Worm (Caenorhabditis elegans): ENCODE results near the gene Y54G11A.17.

The Y54G11A.17 gene

DNA sequence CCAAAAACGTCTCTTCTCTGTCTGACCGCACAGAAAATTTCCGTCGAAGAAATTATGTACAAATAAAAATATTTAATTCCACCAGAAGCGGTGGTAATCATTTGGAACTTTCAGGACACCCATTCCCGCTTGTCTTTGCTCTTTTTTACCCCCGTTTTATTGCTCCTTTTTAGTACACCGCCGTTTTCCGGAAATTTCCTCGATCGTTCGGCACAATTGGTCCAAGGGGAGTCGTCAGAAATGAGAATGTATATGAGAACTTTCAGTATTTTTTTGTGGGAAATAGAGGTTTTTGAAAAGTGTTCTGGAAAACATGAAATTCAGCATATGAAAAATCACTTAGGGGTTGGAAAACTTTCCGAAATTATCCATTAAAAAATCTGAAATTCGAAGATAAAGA is 31.6 kb upstream of the Y54G11A.17 start:
- TF ChIP-seq ztf-4 (tag; optimal IDR thresholded peaks at IDR 0.05) (no peak), nhr-85 (tag) (peak; percentile 50)

DNA sequence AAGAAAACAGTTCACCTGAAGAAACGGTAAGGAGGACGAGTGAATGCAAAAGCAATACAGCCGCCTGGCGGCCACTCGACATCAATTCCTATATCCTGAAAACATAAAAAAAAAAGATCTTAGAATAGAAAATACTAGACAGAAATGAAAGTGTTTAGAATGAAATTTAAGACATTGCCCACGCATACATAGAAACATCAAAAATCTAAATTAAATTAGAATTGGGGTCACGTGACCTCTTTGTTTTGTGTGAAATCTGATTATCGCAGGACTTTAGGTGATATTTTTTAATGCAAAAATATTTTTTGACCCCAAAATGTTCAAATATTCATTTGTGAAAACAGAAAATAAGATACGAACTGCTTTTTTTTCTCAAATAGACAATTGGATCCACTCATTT is 28.6 kb upstream of the Y54G11A.17 start, which contains the start of gene acr-20:
Gene acr-20 (minus strand): TSS at position 101 of the 400 bp plus-strand sequence.
- TF ChIP-seq isw-1 (GFP tag; IDR thresholded peaks at IDR 0.05) (no peak), ets-5 (GFP tag; IDR thresholded peaks at IDR 0.05) (no peak), Y116A8C.19 (tag; optimal IDR thresholded peaks at IDR 0.05; ENCODE audit: borderline replicate concordance) (no peak), egl-13 (tag; optimal IDR thresholded peaks at IDR 0.05) (no peak), irx-1 (tag; optimal IDR thresholded peaks at IDR 0.05) (no peak), pqm-1 (tag; optimal IDR thresholded peaks at IDR 0.05) (no peak), unc-86 (tag; optimal IDR thresholded peaks at IDR 0.05) (no peak), alr-1 (tag; optimal IDR thresholded peaks at IDR 0.05; ENCODE audit: borderline replicate concordance) (no peak), pax-3 (tag; optimal IDR thresholded peaks at IDR 0.05) (no peak), lsy-2 (tag; optimal IDR thresholded peaks at IDR 0.05) (no peak), nhr-12 (tag; optimal IDR thresholded peaks at IDR 0.05) (no peak)

DNA sequence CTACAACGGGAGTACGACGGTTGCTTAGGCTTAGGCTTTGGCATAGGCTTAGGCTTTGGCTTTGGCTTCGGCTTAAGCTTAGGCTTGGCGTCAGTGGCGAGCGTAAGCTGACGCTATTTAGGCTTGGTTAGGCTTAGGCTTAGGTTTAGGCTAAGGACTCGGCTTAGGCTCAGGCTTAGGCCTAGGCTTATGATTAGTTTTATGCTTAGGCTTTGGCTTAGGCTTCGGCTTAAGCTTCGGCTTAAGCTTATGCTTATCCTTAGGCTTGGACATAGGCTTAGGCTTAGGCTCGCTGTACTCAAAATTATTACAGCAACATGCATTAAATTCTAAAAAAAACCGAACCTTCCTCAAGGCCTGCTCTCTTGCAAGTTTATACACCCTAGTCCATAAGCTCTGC is 25.4 kb upstream of the Y54G11A.17 start:
- TF ChIP-seq F16B12.6 (tag; optimal IDR thresholded peaks at IDR 0.05), result no peak
- TF ChIP-seq sup-37 (GFP tag; optimal IDR thresholded peaks at IDR 0.05), result no peak
- no peak for TF ChIP-seq unc-98 (GFP tag; IDR thresholded peaks at IDR 0.05)
- no peak for TF ChIP-seq unc-86 (tag; optimal IDR thresholded peaks at IDR 0.05)

ce11 chrII:14365182-14365751 is 16.1 kb upstream of the Y54G11A.17 start, which contains the start of gene imb-2:
imb-2 (plus strand) TSS chrII:14365701.
- TF ChIP-seq grh-1 (GFP tag; IDR thresholded peaks at IDR 0.05) (no peak), zip-4 (GFP tag; optimal IDR thresholded peaks at IDR 0.05) (no peak), mdl-1 (tag; optimal IDR thresholded peaks at IDR 0.05) (no peak), ceh-63 (GFP tag; optimal IDR thresholded peaks at IDR 0.05) (no peak), aly-2 (tag; optimal IDR thresholded peaks at IDR 0.05) (no peak), pqm-1 (tag; optimal IDR thresholded peaks at IDR 0.05) (no peak), tlp-1 (tag; optimal IDR thresholded peaks at IDR 0.05) (no peak), hlh-4 (tag; optimal IDR thresholded peaks at IDR 0.05) (no peak), skn-1 (tag; optimal IDR thresholded peaks at IDR 0.05) (no peak), nhr-77 (tag; optimal IDR thresholded peaks at IDR 0.05) (peak; percentile 72), fkh-4 (tag; optimal IDR thresholded peaks at IDR 0.05; ENCODE audit: borderline replicate concordance) (no peak), lin-14 (GFP tag; optimal IDR thresholded peaks at IDR 0.05) (peak; percentile 75), dpl-1 (GFP tag; optimal IDR thresholded peaks at IDR 0.05) (peak; percentile 60 to 83 (median 72)), jun-1 (tag; optimal IDR thresholded peaks at IDR 0.05) (no peak), ces-1 (GFP tag; optimal IDR thresholded peaks at IDR 0.05) (no peak), lir-3 (tag; optimal IDR thresholded peaks at IDR 0.05; ENCODE audit: poor library complexity) (no peak), lin-13 (GFP tag; optimal IDR thresholded peaks at IDR 0.05) (peak; percentile 49), sptf-1 (tag; optimal IDR thresholded peaks at IDR 0.05) (no peak), egl-27 (tag; optimal IDR thresholded peaks at IDR 0.05) (no peak), sup-37 (GFP tag; optimal IDR thresholded peaks at IDR 0.05) (no peak), zag-1 (tag; optimal IDR thresholded peaks at IDR 0.05) (no peak), snpc-4 (tag; optimal IDR thresholded peaks at IDR 0.05) (peak; percentile 34), C04F5.9 (tag; optimal IDR thresholded peaks at IDR 0.05) (no peak), vab-15 (tag; optimal IDR thresholded peaks at IDR 0.05) (no peak), nhr-12 (tag; optimal IDR thresholded peaks at IDR 0.05) (no peak), fkh-8 (tag; optimal IDR thresholded peaks at IDR 0.05) (peak; percentile 70), nhr-76 (tag; optimal IDR thresholded peaks at IDR 0.05) (no peak), nhr-20 (tag; optimal IDR thresholded peaks at IDR 0.05) (peak; percentile 30), irx-1 (tag; optimal IDR thresholded peaks at IDR 0.05) (no peak), rnt-1 (tag; optimal IDR thresholded peaks at IDR 0.05) (peak; percentile 32), efl-1 (optimal IDR thresholded peaks at IDR 0.05) (peak; percentile 73 to 77), efl-1 (GFP tag; optimal IDR thresholded peaks at IDR 0.05 in 1 of 2) (peak; percentile 74 to 96), F16B12.6 (tag; optimal IDR thresholded peaks at IDR 0.05) (peak; percentile 51), pax-3 (tag; optimal IDR thresholded peaks at IDR 0.05) (no peak), lin-15B (tag; optimal IDR thresholded peaks at IDR 0.05) (peak; percentile 58), elt-3 (tag; optimal IDR thresholded peaks at IDR 0.05) (no peak), lsy-2 (tag; optimal IDR thresholded peaks at IDR 0.05) (peak; percentile 61 to 86)

Data from whole organism, L1 larva.